Fruit fly (Drosophila melanogaster) whole organism, prepupa: ENCODE data around the gene Mic26-27.
A peak's percentile ranks its signal among the peaks of the same experiment; 100 is the strongest.

Experiments
- Blimp-1 ChIP-seq: fragments of 200-800 bp; sonication (Bioruptor generic); optimal IDR thresholded peaks from 3 replicates; lab custom pipeline; 2017; ENCODE audit warnings: missing biosample characterization, missing genetic modification characterization, mild to moderate bottlenecking, moderate library complexity, missing genetic modification reagents
- CG10631 ChIP-seq: fragments of 200-800 bp; sonication (Bioruptor generic); optimal IDR thresholded peaks from 2 replicates; lab custom pipeline; 2016; ENCODE audit warnings: missing biosample characterization, missing genetic modification characterization
- CG10669 ChIP-seq: fragments of 200-800 bp; sonication (Bioruptor generic); optimal IDR thresholded peaks from 3 replicates; lab custom pipeline; 2018; ENCODE audit warnings: missing biosample characterization, mild to moderate bottlenecking, missing genetic modification characterization, moderate library complexity
- CG11294 ChIP-seq: fragments of 200-800 bp; sonication (Bioruptor generic); IDR thresholded peaks from 2 replicates; pipeline ENCODE4 v1.3.6; 2022; ENCODE audit warnings: missing biosample characterization, missing genetic modification characterization
- CG11902 ChIP-seq: fragments of 200-800 bp; sonication (Bioruptor generic); optimal IDR thresholded peaks from 3 replicates; lab custom pipeline; 2016; ENCODE audit warnings: missing biosample characterization, missing genetic modification characterization
- CG15336 ChIP-seq: fragments of 200-800 bp; sonication (Bioruptor generic); IDR thresholded peaks from 2 replicates; pipeline ENCODE4 v1.3.6; 2022; ENCODE audit warnings: missing biosample characterization, missing genetic modification characterization
- CG1621 ChIP-seq: fragments of 200-800 bp; sonication (Bioruptor generic); optimal IDR thresholded peaks from 3 replicates; lab custom pipeline; 2018; ENCODE audit warnings: missing biosample characterization, mild to moderate bottlenecking, missing genetic modification characterization
- CG16779 ChIP-seq: fragments of 200-800 bp; sonication (Bioruptor generic); optimal IDR thresholded peaks from 3 replicates; lab custom pipeline; 2017; ENCODE audit warnings: missing biosample characterization, mild to moderate bottlenecking, missing genetic modification characterization
- CG3032 ChIP-seq: fragments of 200-800 bp; optimal IDR thresholded peaks from 2 replicates; lab custom pipeline; 2019; ENCODE audit warnings: missing biosample characterization, mild to moderate bottlenecking, missing genetic modification characterization, moderate library complexity
- CG32006 ChIP-seq: fragments of 200-800 bp; sonication (Bioruptor generic); optimal IDR thresholded peaks from 3 replicates; lab custom pipeline; 2017; ENCODE audit warnings: missing biosample characterization, mild to moderate bottlenecking, missing genetic modification characterization
- CG34406 ChIP-seq: fragments of 200-800 bp; sonication (Bioruptor generic); optimal IDR thresholded peaks from 3 replicates; lab custom pipeline; 2016; ENCODE audit warnings: missing biosample characterization, missing genetic modification characterization
- CG3919 ChIP-seq: fragments of 200-800 bp; sonication (Bioruptor generic); optimal IDR thresholded peaks from 3 replicates; lab custom pipeline; 2016; ENCODE audit warnings: missing biosample characterization, missing genetic modification characterization
- CG4318 ChIP-seq: fragments of 200-800 bp; sonication (Bioruptor generic); optimal IDR thresholded peaks from 3 replicates; lab custom pipeline; 2017; ENCODE audit warnings: missing biosample characterization, mild to moderate bottlenecking, missing genetic modification characterization
- CG6163 ChIP-seq: fragments of 200-800 bp; sonication (Bioruptor generic); IDR thresholded peaks from 3 replicates; pipeline ENCODE4 v1.3.6; 2022; ENCODE audit warnings: missing biosample characterization, missing genetic modification characterization
- CG6276 ChIP-seq: fragments of 200-800 bp; sonication (Bioruptor generic); optimal IDR thresholded peaks from 2 replicates; lab custom pipeline; 2017; ENCODE audit warnings: missing biosample characterization, mild to moderate bottlenecking, missing genetic modification characterization
- CG6792 ChIP-seq: fragments of 200-800 bp; sonication (Bioruptor generic); optimal IDR thresholded peaks from 3 replicates; lab custom pipeline; 2016; ENCODE audit warnings: missing biosample characterization, missing genetic modification characterization
- CG6808 ChIP-seq: fragments of 200-800 bp; sonication (Bioruptor generic); optimal IDR thresholded peaks from 3 replicates; lab custom pipeline; 2017; ENCODE audit warnings: missing biosample characterization, missing genetic modification characterization, mild to moderate bottlenecking, moderate library complexity, missing genetic modification reagents
- CG6854 ChIP-seq: fragments of 200-800 bp; sonication (Bioruptor generic); optimal IDR thresholded peaks from 2 replicates; lab custom pipeline; 2017; ENCODE audit warnings: missing biosample characterization, mild to moderate bottlenecking, missing genetic modification characterization
- CG7368 ChIP-seq: fragments of 200-800 bp; sonication (Bioruptor generic); optimal IDR thresholded peaks from 3 replicates; lab custom pipeline; 2016; ENCODE audit warnings: missing biosample characterization, missing genetic modification characterization
- CG8119 ChIP-seq: fragments of 200-800 bp; sonication (Bioruptor generic); IDR thresholded peaks from 3 replicates; pipeline ENCODE4 v1.3.6; 2022; ENCODE audit warnings: missing biosample characterization, missing genetic modification characterization
- CG8319 ChIP-seq: fragments of 200-800 bp; sonication (Bioruptor generic); optimal IDR thresholded peaks from 3 replicates; lab custom pipeline; 2016; ENCODE audit warnings: missing biosample characterization, missing genetic modification characterization
- CG8632 ChIP-seq: fragments of 200-800 bp; sonication (Bioruptor generic); optimal IDR thresholded peaks from 3 replicates; lab custom pipeline; 2016; ENCODE audit warnings: missing biosample characterization, missing genetic modification characterization
- CG9139 ChIP-seq: fragments of 200-800 bp; sonication (Bioruptor generic); optimal IDR thresholded peaks from 3 replicates; lab custom pipeline; 2017; ENCODE audit warnings: missing biosample characterization, mild to moderate bottlenecking, missing genetic modification characterization
- Eip78C ChIP-seq: fragments of 200-800 bp; sonication (Bioruptor generic); peaks from one replicate; lab custom pipeline; 2016; ENCODE audit warnings: missing biosample characterization, missing genetic modification characterization
- Eip93F ChIP-seq: fragments of 200-800 bp; sonication (Bioruptor generic); optimal IDR thresholded peaks from 2 replicates; lab custom pipeline; 2016; ENCODE audit warnings: missing biosample characterization, mild to moderate bottlenecking, missing genetic modification characterization
- Ets21C ChIP-seq: fragments of 200-800 bp; sonication (Bioruptor generic); optimal IDR thresholded peaks from 3 replicates; lab custom pipeline; 2016; ENCODE audit warnings: missing biosample characterization, missing genetic modification characterization
- Ets96B ChIP-seq: fragments of 200-800 bp; optimal IDR thresholded peaks from 2 replicates; lab custom pipeline; 2019; ENCODE audit warnings: missing biosample characterization, mild to moderate bottlenecking, missing genetic modification characterization, moderate library complexity
- Gug ChIP-seq: fragments of 200-800 bp; sonication (Bioruptor generic); IDR thresholded peaks from 2 replicates; pipeline ENCODE4 v1.3.6; 2022; ENCODE audit warnings: missing biosample characterization, missing genetic modification characterization
- Hr38 ChIP-seq: sonication (Bioruptor generic); optimal IDR thresholded peaks from 2 replicates; lab custom pipeline; 2016; ENCODE audit warnings: missing biosample characterization, missing genetic modification characterization
- Hr4 ChIP-seq: fragments of 200-800 bp; sonication (Bioruptor generic); optimal IDR thresholded peaks from 3 replicates; lab custom pipeline; 2016; ENCODE audit warnings: missing biosample characterization, missing genetic modification characterization
- Lpt ChIP-seq: fragments of 200-800 bp; sonication (Bioruptor generic); optimal IDR thresholded peaks from 3 replicates; lab custom pipeline; 2016; ENCODE audit warnings: missing biosample characterization, missing genetic modification characterization
- Met ChIP-seq: fragments of 200-800 bp; sonication (Bioruptor generic); optimal IDR thresholded peaks from 3 replicates; lab custom pipeline; 2016; ENCODE audit warnings: missing biosample characterization, missing genetic modification characterization
- OdsH ChIP-seq: fragments of 200-800 bp; sonication (Bioruptor generic); optimal IDR thresholded peaks from 3 replicates; lab custom pipeline; 2016; ENCODE audit warnings: missing biosample characterization, missing genetic modification characterization
- Smox ChIP-seq: fragments of 200-800 bp; sonication (Bioruptor generic); optimal IDR thresholded peaks from 3 replicates; lab custom pipeline; 2016; ENCODE audit warnings: missing biosample characterization, missing genetic modification characterization
- Sox102F ChIP-seq: fragments of 200-800 bp; sonication (Bioruptor generic); optimal IDR thresholded peaks from 2 replicates; lab custom pipeline; 2016; ENCODE audit warnings: missing biosample characterization, mild to moderate bottlenecking, missing genetic modification characterization
- Sox14 ChIP-seq: fragments of 200-800 bp; sonication (Bioruptor generic); optimal IDR thresholded peaks from 3 replicates; lab custom pipeline; 2016; ENCODE audit warnings: missing biosample characterization, missing genetic modification characterization
- Sox15 ChIP-seq: fragments of 200-800 bp; sonication (Bioruptor generic); optimal IDR thresholded peaks from 3 replicates; lab custom pipeline; 2016; ENCODE audit warnings: missing biosample characterization, missing genetic modification characterization
- achi ChIP-seq: fragments of 200-800 bp; sonication (Bioruptor generic); optimal IDR thresholded peaks from 3 replicates; lab custom pipeline; 2016; ENCODE audit warnings: missing biosample characterization, missing genetic modification characterization
- acj6 ChIP-seq: fragments of 200-800 bp; sonication (Bioruptor generic); optimal IDR thresholded peaks from 3 replicates; lab custom pipeline; 2016; ENCODE audit warnings: missing biosample characterization, missing genetic modification characterization
- cyc ChIP-seq: fragments of 200-800 bp; sonication (Bioruptor generic); optimal IDR thresholded peaks from 3 replicates; lab custom pipeline; 2016; ENCODE audit warnings: missing biosample characterization, missing genetic modification characterization
- dac ChIP-seq: fragments of 200-800 bp; sonication (Bioruptor generic); optimal IDR thresholded peaks from 2 replicates; lab custom pipeline; 2017; ENCODE audit warnings: missing biosample characterization, mild to moderate bottlenecking, missing genetic modification characterization
- eg ChIP-seq: fragments of 200-800 bp; sonication (Bioruptor generic); IDR thresholded peaks from 3 replicates; pipeline ENCODE4 v1.3.6; 2022; ENCODE audit warnings: missing biosample characterization, missing genetic modification characterization
- esn ChIP-seq: fragments of 200-800 bp; sonication (Bioruptor generic); optimal IDR thresholded peaks from 2 replicates; lab custom pipeline; 2016; ENCODE audit warnings: missing biosample characterization, mild to moderate bottlenecking, missing genetic modification characterization, moderate library complexity
- fd85E ChIP-seq: fragments of 200-800 bp; sonication (Bioruptor generic); optimal IDR thresholded peaks from 3 replicates; lab custom pipeline; 2016; ENCODE audit warnings: missing biosample characterization, missing genetic modification characterization
- fkh ChIP-seq: fragments of 200-800 bp; sonication (Bioruptor generic); optimal IDR thresholded peaks from 3 replicates; lab custom pipeline; 2017; ENCODE audit warnings: missing biosample characterization, mild to moderate bottlenecking, missing genetic modification characterization, moderate library complexity
- lz ChIP-seq: fragments of 200-800 bp; sonication (Bioruptor generic); optimal IDR thresholded peaks from 3 replicates; lab custom pipeline; 2016; ENCODE audit warnings: missing biosample characterization, missing genetic modification characterization
- net ChIP-seq: fragments of 200-800 bp; sonication (Bioruptor generic); optimal IDR thresholded peaks from 3 replicates; lab custom pipeline; 2016; ENCODE audit warnings: missing biosample characterization, missing genetic modification characterization
- pdm3 ChIP-seq: fragments of 200-800 bp; sonication (Bioruptor generic); optimal IDR thresholded peaks from 3 replicates; lab custom pipeline; 2016; ENCODE audit warnings: missing biosample characterization, missing genetic modification characterization
- salr ChIP-seq, 2 experiments: fragments of 200-800 bp; sonication (Bioruptor generic); optimal IDR thresholded peaks; 3 replicates each; lab custom pipeline; 2016 to 2018; ENCODE audit warnings: missing biosample characterization in 2 of 2, missing genetic modification characterization in 2 of 2, mild to moderate bottlenecking in 1 of 2
- spab ChIP-seq: fragments of 200-800 bp; sonication (Bioruptor generic); optimal IDR thresholded peaks from 2 replicates; lab custom pipeline; 2017; ENCODE audit warnings: missing biosample characterization, mild to moderate bottlenecking, missing genetic modification characterization, missing genetic modification reagents
- svp ChIP-seq: fragments of 200-800 bp; sonication (Bioruptor generic); peaks from one replicate; lab custom pipeline; 2016; ENCODE audit warnings: missing biosample characterization, missing genetic modification characterization
- topi ChIP-seq: fragments of 200-800 bp; sonication (Bioruptor generic); optimal IDR thresholded peaks from 3 replicates; lab custom pipeline; 2016; ENCODE audit warnings: missing biosample characterization, missing genetic modification characterization
- vri ChIP-seq: fragments of 200-800 bp; sonication (Bioruptor generic); optimal IDR thresholded peaks from 3 replicates; lab custom pipeline; 2016; ENCODE audit warnings: missing biosample characterization, mild to moderate bottlenecking, missing genetic modification characterization

The Mic26-27 gene

dm6 chr3R:16119441-16119840 lies 27.2 kb downstream of the Mic26-27 start:
- TF ChIP-seq Eip93F (GFP tag; lab: Kevin White, UChicago) (no peak), CG6163 (GFP tag; lab: Robert Waterston, UW) (peak; percentile 78), lz (GFP tag; lab: Kevin White, UChicago) (no peak), CG4318 (GFP tag; lab: Kevin White, UChicago) (peak; percentile 65), vri (no peak), CG3032 (tag; lab: Kevin White, UChicago) (peak; percentile 45), CG16779 (peak; percentile 52), fkh (GFP tag; lab: Kevin White, UChicago) (no peak), CG15336 (GFP tag; lab: Robert Waterston, UW) (peak; percentile 92), Hr4 (GFP tag; lab: Kevin White, UChicago) (peak; percentile 71), fd85E (GFP tag; lab: Kevin White, UChicago) (no peak), svp (GFP tag; lab: Kevin White, UChicago) (no peak), acj6 (GFP tag; lab: Kevin White, UChicago) (peak; percentile 64), Eip78C (GFP tag; lab: Kevin White, UChicago) (peak; percentile 88), spab (GFP tag; lab: Kevin White, UChicago) (no peak), Sox102F (GFP tag; lab: Kevin White, UChicago) (no peak), eg (GFP tag; lab: Robert Waterston, UW) (peak; percentile 90), CG10669 (peak; percentile 21), CG9139 (GFP tag; lab: Kevin White, UChicago) (no peak), CG34406 (GFP tag; lab: Kevin White, UChicago) (peak; percentile 14), Met (GFP tag; lab: Kevin White, UChicago) (peak; percentile 31), CG3919 (peak; percentile 74), Ets21C (no peak), CG1621 (tag; lab: Kevin White, UChicago) (no peak), CG8319 (GFP tag; lab: Kevin White, UChicago) (no peak), Gug (GFP tag; lab: Robert Waterston, UW) (peak; percentile 80), esn (GFP tag; lab: Kevin White, UChicago) (peak; percentile 9), CG11902 (GFP tag; lab: Kevin White, UChicago) (no peak), CG32006 (GFP tag; lab: Kevin White, UChicago) (peak; percentile 89), achi (GFP tag; lab: Kevin White, UChicago) (peak; percentile 79), Blimp-1 (GFP tag; lab: Kevin White, UChicago) (no peak), topi (peak; percentile 9), CG6792 (GFP tag; lab: Kevin White, UChicago) (peak; percentile 49), dac (peak; percentile 40), Sox14 (GFP tag; lab: Kevin White, UChicago) (peak; percentile 80), Lpt (GFP tag; lab: Kevin White, UChicago) (peak; percentile 73), CG8119 (GFP tag; lab: Robert Waterston, UW) (peak; percentile 89), CG11294 (peak; percentile 83), cyc (GFP tag; lab: Kevin White, UChicago) (peak; percentile 1), CG7368 (GFP tag; lab: Kevin White, UChicago) (peak; percentile 41), Sox15 (GFP tag; lab: Kevin White, UChicago) (no peak), salr (GFP tag; optimal IDR thresholded peaks at IDR 0.05; lab: Kevin White, UChicago) (peak in 1 of 2 experiments; percentile 75), Smox (GFP tag; lab: Kevin White, UChicago) (no peak), Hr38 (GFP tag; lab: Kevin White, UChicago) (no peak), CG6276 (GFP tag; lab: Kevin White, UChicago) (peak; percentile 77), Ets96B (tag; lab: Kevin White, UChicago) (peak; percentile 42), CG8632 (GFP tag; lab: Kevin White, UChicago) (peak; percentile 47), CG6808 (GFP tag; lab: Kevin White, UChicago) (no peak), OdsH (peak; percentile 74), CG6854 (GFP tag; lab: Kevin White, UChicago) (no peak), CG10631 (GFP tag; lab: Kevin White, UChicago) (peak; percentile 77), net (GFP tag; lab: Kevin White, UChicago) (peak; percentile 65), pdm3 (GFP tag; lab: Kevin White, UChicago) (peak; percentile 72)
